Fruit fly (Drosophila melanogaster) whole organism, embryonic: ENCODE measurements around the gene Tusp.

Source experiments
- B-H1 ChIP-seq: fragments of 200-800 bp; sonication (Bioruptor generic); IDR thresholded peaks from 3 replicates; pipeline ENCODE4 v1.3.6; 2022; ENCODE audit warnings: missing biosample characterization, missing genetic modification characterization
- Bdp1 ChIP-seq: fragments of 200-800 bp; sonication (Bioruptor generic); optimal IDR thresholded peaks from 3 replicates; lab custom pipeline; 2016; ENCODE audit warnings: missing biosample characterization, missing genetic modification characterization
- BtbVII ChIP-seq: fragments of 200-800 bp; sonication (Bioruptor generic); optimal IDR thresholded peaks from 3 replicates; lab custom pipeline; 2017; ENCODE audit warnings: missing biosample characterization, mild to moderate bottlenecking, missing genetic modification characterization
- CG11247 ChIP-seq: fragments of 200-800 bp; sonication (Bioruptor generic); IDR thresholded peaks from 2 replicates; pipeline ENCODE4 v1.3.6; 2022; ENCODE audit warnings: missing biosample characterization, missing genetic modification characterization
- CG12299 ChIP-seq: fragments of 200-800 bp; sonication (Bioruptor generic); optimal IDR thresholded peaks from 2 replicates; lab custom pipeline; 2018; ENCODE audit warnings: missing biosample characterization, mild to moderate bottlenecking, missing genetic modification characterization
- CG1233 ChIP-seq: fragments of 200-800 bp; sonication (Bioruptor generic); optimal IDR thresholded peaks from 4 replicates; lab custom pipeline; 2018; ENCODE audit warnings: missing biosample characterization, mild to moderate bottlenecking, missing genetic modification characterization
- CG13123 ChIP-seq: fragments of 200-800 bp; sonication (Bioruptor generic); optimal IDR thresholded peaks from 2 replicates; lab custom pipeline; 2016; ENCODE audit warnings: missing biosample characterization, missing genetic modification characterization
- CG16813 ChIP-seq: fragments of 200-800 bp; sonication (Bioruptor generic); IDR thresholded peaks from 3 replicates; pipeline ENCODE4 v1.3.6; 2022; ENCODE audit warnings: missing biosample characterization, missing genetic modification characterization; ENCODE audit not compliant: partially characterized antibody
- CG16863 ChIP-seq: fragments of 200-800 bp; sonication (Bioruptor generic); optimal IDR thresholded peaks from 3 replicates; lab custom pipeline; 2016; ENCODE audit warnings: missing biosample characterization, missing genetic modification characterization
- CG18619 ChIP-seq: fragments of 200-800 bp; sonication (Bioruptor generic); optimal IDR thresholded peaks from 3 replicates; lab custom pipeline; 2017; ENCODE audit warnings: missing biosample characterization, mild to moderate bottlenecking, missing genetic modification characterization
- CG2712 ChIP-seq: fragments of 200-800 bp; optimal IDR thresholded peaks from 3 replicates; lab custom pipeline; 2019; ENCODE audit warnings: missing biosample characterization, mild to moderate bottlenecking, missing genetic modification characterization, moderate library complexity
- CG2875 ChIP-seq: fragments of 200-800 bp; sonication (Bioruptor generic); optimal IDR thresholded peaks from 2 replicates; lab custom pipeline; 2017; ENCODE audit warnings: missing biosample characterization, mild to moderate bottlenecking, missing genetic modification characterization, missing genetic modification reagents
- CG33213 ChIP-seq: fragments of 200-800 bp; sonication (Bioruptor generic); optimal IDR thresholded peaks from 3 replicates; lab custom pipeline; 2016; ENCODE audit warnings: missing biosample characterization, missing genetic modification characterization
- CG4854 ChIP-seq: fragments of 200-800 bp; sonication (Bioruptor generic); optimal IDR thresholded peaks from 2 replicates; lab custom pipeline; 2016; ENCODE audit warnings: missing biosample characterization, missing genetic modification characterization, inconsistent platforms
- CG6254 ChIP-seq: fragments of 200-800 bp; sonication (Bioruptor generic); optimal IDR thresholded peaks from 3 replicates; lab custom pipeline; 2017; ENCODE audit warnings: mild to moderate bottlenecking, missing biosample characterization, missing genetic modification reagents, missing genetic modification characterization
- CG7271 ChIP-seq: fragments of 200-800 bp; sonication (Bioruptor generic); optimal IDR thresholded peaks from 2 replicates; lab custom pipeline; 2018; ENCODE audit warnings: missing biosample characterization, mild to moderate bottlenecking, missing genetic modification characterization, moderate library complexity
- CG7839 ChIP-seq: fragments of 200-800 bp; sonication (Bioruptor generic); optimal IDR thresholded peaks from 3 replicates; lab custom pipeline; 2018; ENCODE audit warnings: missing biosample characterization, mild to moderate bottlenecking, missing genetic modification characterization, moderate library complexity
- CG8089 ChIP-seq: fragments of 200-800 bp; sonication (Bioruptor generic); optimal IDR thresholded peaks from 3 replicates; lab custom pipeline; 2016; ENCODE audit warnings: missing biosample characterization, missing genetic modification characterization
- CG9727 ChIP-seq: fragments of 200-800 bp; sonication (Bioruptor generic); optimal IDR thresholded peaks from 3 replicates; lab custom pipeline; 2017; ENCODE audit warnings: missing biosample characterization, mild to moderate bottlenecking, missing genetic modification characterization
- E2f1 ChIP-seq: fragments of 200-800 bp; sonication (Bioruptor generic); IDR thresholded peaks from 2 replicates; pipeline ENCODE4 v1.3.6; 2022; ENCODE audit warnings: missing biosample characterization, missing genetic modification characterization
- Fer1 ChIP-seq: fragments of 200-800 bp; sonication (Bioruptor generic); optimal IDR thresholded peaks from 2 replicates; lab custom pipeline; 2017; ENCODE audit warnings: missing biosample characterization, mild to moderate bottlenecking, missing genetic modification characterization
- Hr51 ChIP-seq, 2 experiments: fragments of 200-800 bp; sonication (Bioruptor generic); optimal IDR thresholded peaks; 2 replicates in 1 of 2; 3 replicates in 1 of 2; lab custom pipeline; 2016 to 2018; ENCODE audit warnings: missing biosample characterization in 2 of 2, missing genetic modification characterization in 2 of 2, mild to moderate bottlenecking in 1 of 2, moderate library complexity in 1 of 2
- Mrtf ChIP-seq: fragments of 200-800 bp; sonication (Bioruptor generic); IDR thresholded peaks from 3 replicates; pipeline ENCODE4 v1.3.6; 2022; ENCODE audit warnings: missing biosample characterization, missing genetic modification characterization
- Nf-YC ChIP-seq: fragments of 200-800 bp; optimal IDR thresholded peaks from 3 replicates; lab custom pipeline; 2019; ENCODE audit warnings: missing biosample characterization, mild to moderate bottlenecking, missing genetic modification characterization, moderate library complexity
- Optix ChIP-seq: fragments of 200-800 bp; sonication (Bioruptor generic); IDR thresholded peaks from 3 replicates; pipeline ENCODE4 v1.3.6; 2022; ENCODE audit warnings: missing biosample characterization, missing genetic modification characterization
- Pdp1 ChIP-seq, 2 experiments: fragments of 200-800 bp; sonication (Bioruptor generic); optimal IDR thresholded peaks; 3 replicates each; lab custom pipeline; 2016; ENCODE audit warnings: missing biosample characterization in 2 of 2, missing genetic modification characterization in 2 of 2, mild to moderate bottlenecking in 1 of 2, moderate library complexity in 1 of 2
- Side ChIP-seq: fragments of 200-800 bp; sonication (Bioruptor generic); optimal IDR thresholded peaks from 2 replicates; lab custom pipeline; 2016; ENCODE audit warnings: missing biosample characterization, missing genetic modification characterization
- Tbp ChIP-seq: fragments of >200 bp; optimal IDR thresholded peaks from 2 replicates; lab custom pipeline; 2018; ENCODE audit warnings: missing biosample characterization, missing genetic modification characterization
- abd-A ChIP-seq: fragments of 200-800 bp; sonication (Bioruptor generic); optimal IDR thresholded peaks from 3 replicates; lab custom pipeline; 2019; ENCODE audit warnings: missing biosample characterization, mild to moderate bottlenecking, missing genetic modification characterization, moderate library complexity
- amos ChIP-seq: fragments of 200-800 bp; sonication (Bioruptor generic); IDR thresholded peaks from 2 replicates; pipeline ENCODE4 v1.3.6; 2022; ENCODE audit warnings: missing biosample characterization, missing genetic modification characterization; ENCODE audit not compliant: partially characterized antibody
- ci ChIP-seq: fragments of 200-800 bp; sonication (Bioruptor generic); IDR thresholded peaks from 3 replicates; pipeline ENCODE4 v1.3.6; 2022; ENCODE audit warnings: missing biosample characterization, missing genetic modification characterization
- dmrt99B ChIP-seq: fragments of 200-800 bp; sonication (Bioruptor generic); optimal IDR thresholded peaks from 2 replicates; lab custom pipeline; 2018; ENCODE audit warnings: missing biosample characterization, mild to moderate bottlenecking, missing genetic modification characterization, moderate library complexity
- emc ChIP-seq: fragments of 200-800 bp; sonication (Bioruptor generic); optimal IDR thresholded peaks from 2 replicates; lab custom pipeline; 2016; ENCODE audit warnings: missing biosample characterization, missing genetic modification characterization
- ftz-f1 ChIP-seq: fragments of 200-800 bp; sonication (Bioruptor generic); optimal IDR thresholded peaks from 2 replicates; lab custom pipeline; 2016; ENCODE audit warnings: missing biosample characterization, missing genetic modification characterization
- lmd ChIP-seq: fragments of 200-800 bp; sonication (Bioruptor generic); IDR thresholded peaks from 2 replicates; pipeline ENCODE4 v1.3.6; 2022; ENCODE audit warnings: missing biosample characterization, missing genetic modification characterization
- luna ChIP-seq: fragments of 200-800 bp; sonication (Bioruptor generic); optimal IDR thresholded peaks from 2 replicates; lab custom pipeline; 2016; ENCODE audit warnings: missing biosample characterization, missing genetic modification characterization
- nau ChIP-seq: fragments of 200-800 bp; sonication (Bioruptor generic); optimal IDR thresholded peaks from 3 replicates; lab custom pipeline; 2017; ENCODE audit warnings: missing biosample characterization, mild to moderate bottlenecking, missing genetic modification characterization, missing genetic modification reagents
- nmo ChIP-seq: fragments of 200-800 bp; sonication (Bioruptor generic); optimal IDR thresholded peaks from 2 replicates; lab custom pipeline; 2018; ENCODE audit warnings: missing biosample characterization, mild to moderate bottlenecking, missing genetic modification characterization, moderate library complexity
- nom ChIP-seq: fragments of 200-800 bp; sonication (Bioruptor generic); optimal IDR thresholded peaks from 2 replicates; lab custom pipeline; 2017; ENCODE audit warnings: missing biosample characterization, missing genetic modification characterization, mild to moderate bottlenecking, moderate library complexity, missing genetic modification reagents
- phol ChIP-seq: fragments of 200-800 bp; sonication (Bioruptor generic); optimal IDR thresholded peaks from 3 replicates; lab custom pipeline; 2018; ENCODE audit warnings: missing biosample characterization, mild to moderate bottlenecking, missing genetic modification characterization, moderate library complexity
- pzg ChIP-seq: fragments of 200-800 bp; sonication (Bioruptor generic); optimal IDR thresholded peaks from 3 replicates; lab custom pipeline; 2018; ENCODE audit warnings: missing biosample characterization, mild to moderate bottlenecking, missing genetic modification characterization, moderate library complexity
- sd ChIP-seq: fragments of 200-800 bp; sonication (Bioruptor generic); optimal IDR thresholded peaks from 3 replicates; lab custom pipeline; 2018; ENCODE audit warnings: missing biosample characterization, mild to moderate bottlenecking, missing genetic modification characterization, moderate library complexity
- sens ChIP-seq: fragments of 200-800 bp; sonication (Bioruptor generic); peaks from one replicate; lab custom pipeline; 2016; ENCODE audit warnings: missing biosample characterization, missing genetic modification characterization
- sens-2 ChIP-seq: fragments of 200-800 bp; sonication (Bioruptor generic); IDR thresholded peaks from 2 replicates; pipeline ENCODE4 v1.3.6; 2022; ENCODE audit warnings: missing biosample characterization, missing genetic modification characterization
- so ChIP-seq: fragments of 200-800 bp; sonication (Bioruptor generic); IDR thresholded peaks from 3 replicates; pipeline ENCODE4 v1.3.6; 2022; ENCODE audit warnings: missing biosample characterization, missing genetic modification characterization
- ssp ChIP-seq: fragments of 200-800 bp; sonication (Bioruptor generic); IDR thresholded peaks from 2 replicates; pipeline ENCODE4 v1.3.6; 2022; ENCODE audit warnings: missing biosample characterization, missing genetic modification characterization
- toy ChIP-seq: fragments of 200-800 bp; sonication (Bioruptor generic); IDR thresholded peaks from 2 replicates; pipeline ENCODE4 v1.3.6; 2022; ENCODE audit warnings: missing biosample characterization, missing genetic modification characterization
- vnd ChIP-seq: fragments of 200-800 bp; sonication (Bioruptor generic); IDR thresholded peaks from 3 replicates; pipeline ENCODE4 v1.3.6; 2022; ENCODE audit warnings: missing biosample characterization, missing genetic modification characterization; ENCODE audit not compliant: partially characterized antibody

Gene Tusp

DNA sequence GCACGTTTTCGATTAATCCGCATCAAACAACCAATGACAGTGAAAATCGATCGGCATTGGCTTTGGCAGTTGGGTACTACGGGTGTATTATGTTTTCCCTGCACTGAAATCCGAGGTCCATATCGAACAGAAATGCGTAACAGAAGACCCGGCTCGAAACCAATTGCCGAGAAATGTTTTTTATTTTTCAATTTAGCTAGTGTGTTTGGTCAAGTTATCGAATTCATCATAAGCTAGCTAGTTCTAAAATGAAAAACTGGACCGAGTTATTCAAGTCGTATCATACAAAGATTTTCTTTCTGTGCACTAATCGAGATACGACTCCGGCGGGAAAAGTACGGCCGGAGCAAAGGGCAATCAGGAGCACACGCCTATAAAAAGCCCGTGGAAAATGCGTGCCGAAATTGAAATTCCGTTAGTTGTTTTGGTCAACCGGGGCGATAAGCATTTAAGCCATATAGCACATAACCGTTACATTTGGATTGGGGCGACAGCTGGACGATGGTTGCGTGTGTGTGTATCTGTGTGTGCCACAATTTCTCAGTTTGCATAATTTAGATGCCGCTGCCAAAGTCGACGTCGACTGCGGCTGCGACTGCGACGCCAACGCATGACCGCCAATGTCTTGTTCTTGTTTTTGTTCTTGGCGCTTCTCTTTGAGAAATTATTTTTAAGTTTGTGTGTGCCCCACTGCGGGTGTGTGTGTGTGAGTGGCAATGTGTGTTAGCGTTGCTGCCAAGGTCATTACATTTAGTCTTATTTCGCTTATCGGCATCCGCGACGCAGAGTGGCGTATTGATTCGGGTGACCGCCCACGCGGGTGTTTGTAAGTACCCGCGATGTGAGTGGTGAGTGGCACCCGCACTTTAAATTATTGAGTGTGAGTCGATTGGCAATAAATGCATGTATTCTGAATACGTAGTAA is 1.7 kb downstream of the Tusp start (continued):
- TF ChIP-seq CG33213 (GFP tag; lab: Kevin White, UChicago) (no peak), CG6254 (GFP tag; lab: Kevin White, UChicago) (no peak), CG18619 (no peak), Mrtf (GFP tag; lab: Robert Waterston, UW) (no peak), ssp (no peak), CG2875 (no peak), Bdp1 (GFP tag; lab: Kevin White, UChicago) (no peak), CG9727 (GFP tag; lab: Kevin White, UChicago) (no peak), Side (GFP tag; lab: Kevin White, UChicago) (peak; percentile 11), CG1233 (GFP tag; lab: Kevin White, UChicago) (no peak), nau (GFP tag; lab: Kevin White, UChicago) (no peak), CG7839 (tag; lab: Kevin White, UChicago) (peak; percentile 4), dmrt99B (no peak), toy (no peak), nom (GFP tag; lab: Kevin White, UChicago) (no peak), BtbVII (GFP tag; lab: Kevin White, UChicago) (no peak), amos (GFP tag; lab: Robert Waterston, UW) (no peak), emc (no peak), phol (tag; lab: Kevin White, UChicago) (no peak), CG2712 (tag; lab: Kevin White, UChicago) (no peak), CG12299 (tag; lab: Kevin White, UChicago) (no peak), CG7271 (tag; lab: Kevin White, UChicago) (no peak), lmd (GFP tag; lab: Robert Waterston, UW) (peak; percentile 18; the same call in 1 of the 2 replicates), Tbp (GFP tag; lab: Kevin White, UChicago) (no peak), Optix (no peak), Hr51 (GFP tag; optimal IDR thresholded peaks at IDR 0.05; lab: Kevin White, UChicago) (peak in 1 of 2 experiments; percentile 32), nmo (no peak), pzg (GFP tag; lab: Kevin White, UChicago) (no peak), Fer1 (GFP tag; lab: Kevin White, UChicago) (no peak), sens-2 (GFP tag; lab: Robert Waterston, UW) (no peak), CG13123 (GFP tag; lab: Kevin White, UChicago) (no peak), CG4854 (GFP tag; lab: Kevin White, UChicago) (no peak), abd-A (tag; lab: Kevin White, UChicago) (peak; percentile 3), so (GFP tag; lab: Robert Waterston, UW) (no peak; the same call in 2 of the 3 replicates), luna (GFP tag; lab: Kevin White, UChicago) (no peak), CG16863 (GFP tag; lab: Kevin White, UChicago) (no peak), CG11247 (GFP tag; lab: Robert Waterston, UW) (no peak), ci (peak; percentile 56; the same call in 2 of the 3 replicates), CG8089 (no peak), Pdp1 (GFP tag; optimal IDR thresholded peaks at IDR 0.05; lab: Kevin White, UChicago) (peak in 1 of 2 experiments; percentile 55), CG16813 (no peak), vnd (no peak), sd (peak; percentile 5), B-H1 (GFP tag; lab: Robert Waterston, UW) (no peak), Nf-YC (tag; lab: Kevin White, UChicago) (no peak), E2f1 (GFP tag; lab: Robert Waterston, UW) (0 out of 2 replicates have a peak, but pooled peaks have one; percentile 29), sens (GFP tag; lab: Kevin White, UChicago) (peak; percentile 62), ftz-f1 (GFP tag; lab: Kevin White, UChicago) (peak; percentile 58)
